Worm (Caenorhabditis elegans): ENCODE results near the gene R08D7.7.

- no peak for TF ChIP-seq nhr-23 (tag; optimal IDR thresholded peaks at IDR 0.05)
- no peak for TF ChIP-seq unc-39 (tag; optimal IDR thresholded peaks at IDR 0.05)
- TF ChIP-seq nhr-11 (tag; optimal IDR thresholded peaks at IDR 0.05): no peak
- TF ChIP-seq ztf-4 (tag; optimal IDR thresholded peaks at IDR 0.05): no peak
- no peak for TF ChIP-seq nhr-25 (tag; optimal IDR thresholded peaks at IDR 0.05)
- no peak for TF ChIP-seq ZK546.5 (tag; optimal IDR thresholded peaks at IDR 0.05)
- no peak for TF ChIP-seq ceh-82 (tag; optimal IDR thresholded peaks at IDR 0.05)
- no peak for TF ChIP-seq nhr-12 (tag; optimal IDR thresholded peaks at IDR 0.05)
- no peak for TF ChIP-seq aly-2 (tag; optimal IDR thresholded peaks at IDR 0.05)
- no peak for TF ChIP-seq ama-1 (optimal IDR thresholded peaks at IDR 0.05)
These were observed 1.3 kb upstream of the R08D7.7 start for ce11 chrIII:8988544-8988943.

All from whole organism, L2 larva.